Worm (Caenorhabditis elegans) whole organism, young adult: Measurements from ENCODE around the gene Y73F8A.35.
"Not testable (repeated sequence)": the region's sequence is repeated elsewhere in the genome, so short reads cannot be mapped to it uniquely, and the experiment has no call there.

Source experiments
- K12H6.12 ChIP-seq: fragments of 200-800 bp; sonication (Bioruptor generic); optimal IDR thresholded peaks from 2 replicates; lab custom pipeline; 2018; ENCODE audit warnings: mild to moderate bottlenecking, missing genetic modification characterization, missing compliant biosample characterization
- ZK185.1 ChIP-seq: sonication (generic microtip); optimal IDR thresholded peaks from 2 replicates; lab custom pipeline; 2016; ENCODE audit warnings: mild to moderate bottlenecking, missing genetic modification characterization, missing compliant biosample characterization; ENCODE audit not compliant: poor library complexity, severe bottlenecking
- ceh-79 ChIP-seq: sonication (generic microtip); optimal IDR thresholded peaks from 2 replicates; lab custom pipeline; 2017; ENCODE audit warnings: mild to moderate bottlenecking, missing genetic modification characterization, missing compliant biosample characterization
- die-1 ChIP-seq: sonication (generic microtip); optimal IDR thresholded peaks from 2 replicates; lab custom pipeline; 2016; ENCODE audit warnings: missing genotype, mild to moderate bottlenecking, missing genetic modification characterization, missing compliant biosample characterization
- lir-1 ChIP-seq: fragments of 200-800 bp; sonication (Bioruptor generic); conservative IDR thresholded peaks from 2 replicates; pipeline ENCODE4 v1.3.6; 2022; ENCODE audit warnings: missing genetic modification reagents, missing genetic modification characterization, missing compliant biosample characterization
- mcd-1 ChIP-seq: fragments of 200-800 bp; sonication (Bioruptor generic); IDR thresholded peaks from 2 replicates; pipeline ENCODE4 v1.3.6; 2022; ENCODE audit warnings: missing genetic modification reagents, missing genetic modification characterization, missing compliant biosample characterization
- snpc-3.4 ChIP-seq: sonication (generic microtip); optimal IDR thresholded peaks from 2 replicates; lab custom pipeline; 2017; ENCODE audit warnings: missing genetic modification characterization, mild to moderate bottlenecking, missing compliant biosample characterization, antibody characterized with exemption, moderate library complexity, missing genotype, missing genetic modification reagents

Y73F8A.35 gene

DNA sequence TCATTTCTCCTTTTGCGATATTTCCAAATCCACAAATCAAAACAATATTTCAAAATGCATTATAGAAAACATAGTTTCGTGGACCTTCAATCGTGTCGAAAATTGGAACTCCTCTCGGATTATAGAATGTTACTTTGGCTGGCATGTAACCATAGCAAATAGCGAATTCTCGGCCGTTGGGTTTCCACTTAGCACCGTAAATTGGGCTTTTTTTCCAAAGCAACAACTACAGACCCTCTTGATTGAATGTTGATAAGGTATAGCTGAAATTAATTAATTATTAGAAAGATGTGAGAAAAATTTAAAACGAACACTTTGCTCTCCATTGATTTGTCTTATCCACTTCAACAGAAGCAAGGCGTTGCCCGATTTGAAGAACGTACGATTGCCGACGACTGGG lies 18.4 kb downstream of the Y73F8A.35 start, which contains the start of gene Y73F8A.32:
Gene Y73F8A.32, minus strand, starts transcription at position 101 of the 400 bp plus-strand sequence.
- not testable (repeated sequence) for TF ChIP-seq ZK185.1 (tag; lab: Kevin White, UChicago); lir-1 (GFP tag; lab: Robert Waterston, UW); K12H6.12 (tag; lab: Kevin White, UChicago)

DNA sequence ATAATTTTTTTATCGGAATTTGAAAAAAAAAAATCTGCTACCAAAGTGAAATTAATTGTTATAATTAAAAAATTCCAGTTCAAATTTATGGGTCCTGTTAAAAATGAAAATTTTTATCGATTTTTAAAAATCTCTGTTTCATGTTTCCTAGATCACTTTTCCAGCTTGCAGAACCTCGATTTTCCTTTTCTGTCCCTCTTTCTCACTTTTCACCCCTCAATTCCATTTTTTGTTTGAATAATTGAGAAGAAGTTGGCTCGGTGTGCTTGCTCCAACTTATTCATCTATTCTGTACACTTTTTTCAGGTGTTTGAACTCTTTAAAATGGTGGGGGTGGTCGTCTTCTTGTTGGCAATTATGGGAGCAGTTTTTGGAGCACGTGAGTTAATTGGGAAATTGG lies 42.5 kb downstream of the Y73F8A.35 start, which contains the start of gene acr-24:
Gene acr-24, plus strand, starts transcription at position 301 of the 400 bp plus-strand sequence.
- TF ChIP-seq die-1 (tag; lab: Kevin White, UChicago) (no peak), mcd-1 (no peak), snpc-3.4 (tag; lab: Kevin White, UChicago) (no peak), ceh-79 (tag; lab: Kevin White, UChicago) (no peak), ZK185.1 (tag; lab: Kevin White, UChicago) (no peak)
